Worm (Caenorhabditis elegans) whole organism, young adult: ENCODE data around the gene T22B2.1.
A peak's percentile ranks its signal among the peaks of the same experiment; 100 is the strongest.

Experiments used
- B0019.2 ChIP-seq: fragments of 200-800 bp; sonication (Bioruptor generic); conservative IDR thresholded peaks from 2 replicates; pipeline ENCODE4 v1.3.6; 2022; ENCODE audit warnings: missing genetic modification reagents, missing genetic modification characterization, missing compliant biosample characterization
- C06A6.2 ChIP-seq: fragments of 200-800 bp; sonication (Bioruptor generic); conservative IDR thresholded peaks from 2 replicates; pipeline ENCODE4 v1.3.6; 2022; ENCODE audit warnings: missing genetic modification characterization, missing compliant biosample characterization
- T26A5.8 ChIP-seq: sonication (generic microtip); optimal IDR thresholded peaks from 2 replicates; lab custom pipeline; 2016; ENCODE audit warnings: missing genetic modification characterization, missing compliant biosample characterization
- akir-1 ChIP-seq: fragments of 200-800 bp; sonication (Bioruptor generic); optimal IDR thresholded peaks from 2 replicates; lab custom pipeline; 2018; ENCODE audit warnings: mild to moderate bottlenecking, missing genetic modification characterization, moderate library complexity, missing compliant biosample characterization
- him-1 ChIP-seq: sonication (generic microtip); optimal IDR thresholded peaks from 2 replicates; lab custom pipeline; 2016; ENCODE audit warnings: missing genotype, missing genetic modification reagents, missing genetic modification characterization, missing compliant biosample characterization
- lin-26 ChIP-seq: fragments of 200-800 bp; sonication (Bioruptor generic); IDR thresholded peaks from 2 replicates; pipeline ENCODE4 v1.3.6; 2022; ENCODE audit warnings: missing genetic modification reagents, missing genetic modification characterization, missing compliant biosample characterization
- lin-35 ChIP-seq, 3 experiments: fragments of 150-350 bp in 2 of 3; sonication (generic microtip) in 1 of 3; optimal IDR thresholded peaks; 2 replicates each; lab custom pipeline; 2014 to 2018; ENCODE audit warnings: missing biosample characterization in 3 of 3, missing genetic modification characterization in 3 of 3, missing genetic modification reagents in 3 of 3
- nfya-1 ChIP-seq: sonication (generic microtip); optimal IDR thresholded peaks from 2 replicates; lab custom pipeline; 2017; ENCODE audit warnings: antibody characterized with exemption, missing compliant biosample characterization, missing genetic modification characterization, borderline replicate concordance; ENCODE audit not compliant: insufficient read depth
- nfyb-1 ChIP-seq: fragments of 200-800 bp; sonication (Bioruptor generic); IDR thresholded peaks from 2 replicates; pipeline ENCODE4 v1.3.6; 2022; ENCODE audit warnings: missing genetic modification reagents, missing genetic modification characterization, missing compliant biosample characterization
- pha-4 ChIP-seq: fragments of 150-350 bp; sonication (generic microtip); optimal IDR thresholded peaks from 2 replicates; lab custom pipeline; 2014; ENCODE audit warnings: missing biosample characterization, missing genetic modification reagents, missing genetic modification characterization
- rpc-1 ChIP-seq, 2 experiments: fragments of 150-350 bp in 1 of 2; sonication (generic microtip) in 1 of 2; optimal IDR thresholded peaks; 2 replicates each; lab custom pipeline; 2014 to 2018; ENCODE audit warnings: missing biosample characterization in 1 of 2, missing genetic modification characterization in 1 of 2, missing genetic modification reagents in 1 of 2, missing genotype in 1 of 2
- sdz-38 ChIP-seq: sonication (generic microtip); optimal IDR thresholded peaks from 2 replicates; lab custom pipeline; 2016; ENCODE audit warnings: missing genotype, missing genetic modification characterization, missing compliant biosample characterization
- snpc-4 ChIP-seq, 5 experiments: fragments of 150-350 bp in 1 of 5; sonication (generic microtip) in 4 of 5; optimal IDR thresholded peaks; 2 replicates each; lab custom pipeline; 2014 to 2018; ENCODE audit warnings: missing genetic modification characterization in 5 of 5, missing biosample characterization in 3 of 5, antibody characterized with exemption in 2 of 5, mild to moderate bottlenecking in 2 of 5, missing compliant biosample characterization in 2 of 5, missing genotype in 2 of 5, moderate library complexity in 2 of 5, missing genetic modification reagents in 1 of 5
- unc-62 ChIP-seq: fragments of 150-350 bp; optimal IDR thresholded peaks from 2 replicates; lab custom pipeline; 2014; ENCODE audit warnings: missing biosample characterization, missing genetic modification reagents, missing genetic modification characterization

- TF ChIP-seq lin-26 (GFP tag; lab: Robert Waterston, UW) (no peak), nfyb-1 (GFP tag; lab: Robert Waterston, UW) (no peak), snpc-4 (GFP tag; optimal IDR thresholded peaks at IDR 0.05; lab: Kevin White, UChicago) (no peak), snpc-4 (tag; optimal IDR thresholded peaks at IDR 0.05; lab: Kevin White, UChicago) (no peak), T26A5.8 (tag; lab: Kevin White, UChicago) (no peak), akir-1 (GFP tag; lab: Kevin White, UChicago) (no peak), rpc-1 (optimal IDR thresholded peaks at IDR 0.05; lab: Kevin White, UChicago) (peak; percentile 50), rpc-1 (tag; optimal IDR thresholded peaks at IDR 0.05; lab: Kevin White, UChicago) (peak; percentile 78), nfya-1 (tag; lab: Kevin White, UChicago) (no peak), C06A6.2 (GFP tag; lab: Robert Waterston, UW) (no peak), pha-4 (tag; lab: Kevin White, UChicago) (no peak), lin-35 (GFP tag; optimal IDR thresholded peaks at IDR 0.05; lab: Kevin White, UChicago) (no peak), sdz-38 (tag; lab: Kevin White, UChicago) (no peak), him-1 (tag; lab: Kevin White, UChicago) (peak; percentile 40), B0019.2 (GFP tag; lab: Robert Waterston, UW) (no peak), unc-62 (no peak)
Observed at ce11 chrX:3914273-3914672, 11.6 kb upstream of the T22B2.1 start.
